Worm (Caenorhabditis elegans) whole organism, young adult: Measurements from ENCODE around the gene srx-50.

ENCODE experiments used
- aptf-3 ChIP-seq: fragments of 200-800 bp; sonication (Bioruptor generic); IDR thresholded peaks from 2 replicates; pipeline ENCODE4 v1.3.6; 2022; ENCODE audit warnings: missing genetic modification characterization, missing compliant biosample characterization
- athp-1 ChIP-seq: sonication (generic microtip); optimal IDR thresholded peaks from 2 replicates; lab custom pipeline; 2017; ENCODE audit warnings: mild to moderate bottlenecking, missing genetic modification characterization, missing compliant biosample characterization
- attf-3 ChIP-seq: fragments of 200-800 bp; sonication (Bioruptor generic); conservative IDR thresholded peaks from 2 replicates; pipeline ENCODE4 v1.3.6; 2022; ENCODE audit warnings: missing genetic modification reagents, missing genetic modification characterization, missing compliant biosample characterization
- attf-5 ChIP-seq: fragments of 200-800 bp; sonication (Bioruptor generic); optimal IDR thresholded peaks from 2 replicates; lab custom pipeline; 2018; ENCODE audit warnings: mild to moderate bottlenecking, missing genetic modification characterization, missing compliant biosample characterization
- attf-6 ChIP-seq: fragments of 200-800 bp; sonication (Bioruptor generic); IDR thresholded peaks from 2 replicates; pipeline ENCODE4 v1.3.6; 2022; ENCODE audit warnings: missing genetic modification reagents, missing genetic modification characterization, missing compliant biosample characterization
- bed-1 ChIP-seq: fragments of 200-800 bp; sonication (Bioruptor generic); IDR thresholded peaks from 2 replicates; pipeline ENCODE4 v1.3.6; 2022; ENCODE audit warnings: missing genetic modification reagents, missing genetic modification characterization, missing compliant biosample characterization
- bed-2 ChIP-seq: fragments of 200-800 bp; sonication (Bioruptor generic); IDR thresholded peaks from 2 replicates; pipeline ENCODE4 v1.3.6; 2022; ENCODE audit warnings: missing genetic modification reagents, missing genetic modification characterization, missing compliant biosample characterization
- cebp-1 ChIP-seq, 2 experiments: fragments of 200-800 bp in 1 of 2; sonication (Bioruptor generic) in 1 of 2; sonication (generic microtip) in 1 of 2; IDR thresholded peaks in 1 of 2; optimal IDR thresholded peaks in 1 of 2; 2 replicates each; pipeline versions ENCODE4 v1.3.6 to Lab custom; 2017 to 2022; ENCODE audit warnings: missing compliant biosample characterization in 2 of 2, missing genetic modification characterization in 2 of 2, mild to moderate bottlenecking in 1 of 2, missing genetic modification reagents in 1 of 2, moderate library complexity in 1 of 2
- ceh-58 ChIP-seq: fragments of 200-800 bp; sonication (Bioruptor generic); IDR thresholded peaks from 2 replicates; pipeline ENCODE4 v1.3.6; 2022; ENCODE audit warnings: missing genetic modification characterization, missing compliant biosample characterization
- ceh-79 ChIP-seq: sonication (generic microtip); optimal IDR thresholded peaks from 2 replicates; lab custom pipeline; 2017; ENCODE audit warnings: mild to moderate bottlenecking, missing genetic modification characterization, missing compliant biosample characterization
- chd-7 ChIP-seq: sonication (generic microtip); optimal IDR thresholded peaks from 2 replicates; lab custom pipeline; 2016; ENCODE audit warnings: mild to moderate bottlenecking, missing genetic modification characterization, moderate library complexity, missing compliant biosample characterization
- dpff-1 ChIP-seq: sonication (generic microtip); optimal IDR thresholded peaks from 2 replicates; lab custom pipeline; 2017; ENCODE audit warnings: mild to moderate bottlenecking, missing genetic modification characterization, missing compliant biosample characterization
- dpl-1 ChIP-seq: fragments of 150-350 bp; optimal IDR thresholded peaks from 2 replicates; lab custom pipeline; 2014; ENCODE audit warnings: missing biosample characterization, missing genetic modification reagents, missing genetic modification characterization
- egl-18 ChIP-seq: fragments of 200-800 bp; sonication (Bioruptor generic); IDR thresholded peaks from 2 replicates; pipeline ENCODE4 v1.3.6; 2022; ENCODE audit warnings: missing genetic modification reagents, missing genetic modification characterization, missing compliant biosample characterization
- egrh-3 ChIP-seq: fragments of 200-800 bp; sonication (Bioruptor generic); IDR thresholded peaks from 2 replicates; pipeline ENCODE4 v1.3.6; 2022; ENCODE audit warnings: missing genetic modification reagents, missing genetic modification characterization, missing compliant biosample characterization
- ekl-4 ChIP-seq: fragments of 200-800 bp; sonication (Bioruptor generic); IDR thresholded peaks from 2 replicates; pipeline ENCODE4 v1.3.6; 2022; ENCODE audit warnings: missing genetic modification reagents, missing genetic modification characterization, missing compliant biosample characterization
- him-1 ChIP-seq: sonication (generic microtip); optimal IDR thresholded peaks from 2 replicates; lab custom pipeline; 2016; ENCODE audit warnings: missing genotype, missing genetic modification reagents, missing genetic modification characterization, missing compliant biosample characterization
- hlh-12 ChIP-seq: sonication (generic microtip); optimal IDR thresholded peaks from 2 replicates; lab custom pipeline; 2016; ENCODE audit warnings: missing genetic modification characterization, missing compliant biosample characterization
- hmg-1.2 ChIP-seq: fragments of 200-800 bp; sonication (Bioruptor generic); IDR thresholded peaks from 2 replicates; pipeline ENCODE4 v1.3.6; 2022; ENCODE audit warnings: missing genetic modification reagents, missing genetic modification characterization, missing compliant biosample characterization
- hmg-20 ChIP-seq: fragments of 200-800 bp; sonication (Bioruptor generic); IDR thresholded peaks from 2 replicates; pipeline ENCODE4 v1.3.6; 2022; ENCODE audit warnings: missing genetic modification reagents, missing genetic modification characterization, missing compliant biosample characterization
- lag-1 ChIP-seq: fragments of 200-800 bp; sonication (Bioruptor generic); IDR thresholded peaks from 2 replicates; pipeline ENCODE4 v1.3.6; 2022; ENCODE audit warnings: missing genetic modification reagents, missing genetic modification characterization, missing compliant biosample characterization
- lin-35 ChIP-seq, 3 experiments: fragments of 150-350 bp in 2 of 3; sonication (generic microtip) in 1 of 3; optimal IDR thresholded peaks; 2 replicates each; lab custom pipeline; 2014 to 2018; ENCODE audit warnings: missing biosample characterization in 3 of 3, missing genetic modification characterization in 3 of 3, missing genetic modification reagents in 3 of 3
- lin-40 ChIP-seq: sonication (generic microtip); optimal IDR thresholded peaks from 2 replicates; lab custom pipeline; 2016; ENCODE audit warnings: missing genetic modification characterization, mild to moderate bottlenecking, missing compliant biosample characterization, missing genotype, missing genetic modification reagents
- mcd-1 ChIP-seq: fragments of 200-800 bp; sonication (Bioruptor generic); IDR thresholded peaks from 2 replicates; pipeline ENCODE4 v1.3.6; 2022; ENCODE audit warnings: missing genetic modification reagents, missing genetic modification characterization, missing compliant biosample characterization
- mel-28 ChIP-seq: sonication (generic microtip); optimal IDR thresholded peaks from 2 replicates; lab custom pipeline; 2016; ENCODE audit warnings: borderline replicate concordance, mild to moderate bottlenecking, missing genetic modification characterization, missing compliant biosample characterization
- nfya-1 ChIP-seq: sonication (generic microtip); optimal IDR thresholded peaks from 2 replicates; lab custom pipeline; 2017; ENCODE audit warnings: antibody characterized with exemption, missing compliant biosample characterization, missing genetic modification characterization, borderline replicate concordance; ENCODE audit not compliant: insufficient read depth
- nfya-2 ChIP-seq: fragments of 200-800 bp; sonication (Bioruptor generic); IDR thresholded peaks from 2 replicates; pipeline ENCODE4 v1.3.6; 2022; ENCODE audit warnings: missing genetic modification reagents, missing genetic modification characterization, missing compliant biosample characterization
- nhr-179 ChIP-seq: sonication (generic microtip); optimal IDR thresholded peaks from 2 replicates; lab custom pipeline; 2016; ENCODE audit warnings: mild to moderate bottlenecking, missing genetic modification characterization, missing compliant biosample characterization
- nhr-80 ChIP-seq: sonication (generic microtip); optimal IDR thresholded peaks from 2 replicates; lab custom pipeline; 2016; ENCODE audit warnings: missing genetic modification characterization, missing compliant biosample characterization
- nhr-90 ChIP-seq: sonication (generic microtip); optimal IDR thresholded peaks from 2 replicates; lab custom pipeline; 2016; ENCODE audit warnings: missing genotype, mild to moderate bottlenecking, missing genetic modification characterization, missing compliant biosample characterization
- pbrm-1 ChIP-seq: fragments of 200-800 bp; sonication (Bioruptor generic); IDR thresholded peaks from 2 replicates; pipeline ENCODE4 v1.3.6; 2022; ENCODE audit warnings: missing genetic modification reagents, missing genetic modification characterization, missing compliant biosample characterization
- repo-1 ChIP-seq: sonication (generic microtip); optimal IDR thresholded peaks from 2 replicates; lab custom pipeline; 2017; ENCODE audit warnings: mild to moderate bottlenecking, missing genetic modification characterization, missing compliant biosample characterization
- rpc-1 ChIP-seq, 2 experiments: fragments of 150-350 bp in 1 of 2; sonication (generic microtip) in 1 of 2; optimal IDR thresholded peaks; 2 replicates each; lab custom pipeline; 2014 to 2018; ENCODE audit warnings: missing biosample characterization in 1 of 2, missing genetic modification characterization in 1 of 2, missing genetic modification reagents in 1 of 2, missing genotype in 1 of 2
- snpc-1.1 ChIP-seq: sonication (generic microtip); optimal IDR thresholded peaks from 2 replicates; lab custom pipeline; 2017; ENCODE audit warnings: missing genetic modification characterization, mild to moderate bottlenecking, missing compliant biosample characterization, antibody characterized with exemption, moderate library complexity, missing genotype, missing genetic modification reagents; ENCODE audit not compliant: insufficient read depth
- snpc-1.3 ChIP-seq: sonication (generic microtip); optimal IDR thresholded peaks from 2 replicates; lab custom pipeline; 2017; ENCODE audit warnings: missing genetic modification characterization, mild to moderate bottlenecking, missing compliant biosample characterization, antibody characterized with exemption, moderate library complexity, missing genotype, missing genetic modification reagents; ENCODE audit not compliant: insufficient read depth
- somi-1 ChIP-seq: fragments of 200-800 bp; sonication (Bioruptor generic); optimal IDR thresholded peaks from 2 replicates; lab custom pipeline; 2018; ENCODE audit warnings: mild to moderate bottlenecking, missing genetic modification characterization, missing compliant biosample characterization
- tlf-1 ChIP-seq: fragments of 200-800 bp; sonication (Bioruptor generic); optimal IDR thresholded peaks from 2 replicates; lab custom pipeline; 2018; ENCODE audit warnings: mild to moderate bottlenecking, missing genetic modification characterization, missing compliant biosample characterization

Gene srx-50

ce11 chrIV:7020630-7021029 is 37.1 kb upstream of the srx-50 start (continued):
- TF ChIP-seq mel-28 (tag; lab: Kevin White, UChicago): no peak
- no peak for TF ChIP-seq tlf-1
- TF ChIP-seq lag-1 (GFP tag; lab: Robert Waterston, UW): no peak
- no peak for TF ChIP-seq hmg-1.2 (GFP tag; lab: Robert Waterston, UW)
- peak; percentile 78 for TF ChIP-seq nhr-80 (tag; lab: Kevin White, UChicago)
- TF ChIP-seq egl-18 (GFP tag; lab: Robert Waterston, UW): no peak
- TF ChIP-seq dpl-1: no peak

ce11 chrIV:7022227-7022626 is 35.5 kb upstream of the srx-50 start:
- TF ChIP-seq nhr-179 (no peak), ceh-79 (tag; lab: Kevin White, UChicago) (no peak), egrh-3 (no peak), ceh-58 (GFP tag; lab: Robert Waterston, UW) (no peak), nhr-80 (tag; lab: Kevin White, UChicago) (no peak), bed-1 (GFP tag; lab: Robert Waterston, UW) (no peak), him-1 (tag; lab: Kevin White, UChicago) (no peak), bed-2 (no peak), dpff-1 (tag; lab: Kevin White, UChicago) (no peak), nfya-2 (GFP tag; lab: Robert Waterston, UW) (no peak), mcd-1 (GFP tag; lab: Robert Waterston, UW) (no peak), nfya-1 (tag; lab: Kevin White, UChicago) (no peak), pbrm-1 (GFP tag; lab: Robert Waterston, UW) (no peak), egl-18 (GFP tag; lab: Robert Waterston, UW) (no peak), chd-7 (tag; lab: Kevin White, UChicago) (no peak), hmg-20 (GFP tag; lab: Robert Waterston, UW) (no peak), snpc-1.3 (no peak)

DNA sequence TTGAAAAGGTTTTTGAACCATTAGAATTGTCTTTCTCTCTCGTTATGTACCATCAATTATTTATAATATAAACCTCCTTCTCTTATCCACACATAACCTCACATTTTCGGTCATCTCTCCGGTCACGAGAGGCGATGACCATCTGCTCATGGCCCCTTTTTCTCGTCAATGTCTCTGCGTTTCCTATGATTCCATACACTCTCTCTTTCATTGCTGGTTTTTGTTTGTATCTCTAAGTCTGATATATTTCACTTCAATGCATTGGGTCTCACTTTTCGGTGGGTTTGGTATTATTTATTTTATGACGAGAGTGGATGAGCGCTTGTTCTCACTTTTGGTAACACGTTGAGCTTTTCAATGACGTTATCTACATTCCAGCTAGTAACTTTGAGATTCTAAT is 34.8 kb upstream of the srx-50 start:
- TF ChIP-seq ekl-4 (GFP tag; lab: Robert Waterston, UW): peak; percentile 46; the same call in 1 of the 2 replicates
- TF ChIP-seq lin-40 (tag; lab: Kevin White, UChicago): peak; percentile 11
- TF ChIP-seq tlf-1: no peak
- TF ChIP-seq nhr-90 (tag; lab: Kevin White, UChicago): no peak
- peak; percentile 85 for TF ChIP-seq hmg-1.2 (GFP tag; lab: Robert Waterston, UW)
- peak; percentile 32 for TF ChIP-seq attf-5
- TF ChIP-seq lin-35 (GFP tag; optimal IDR thresholded peaks at IDR 0.05; lab: Kevin White, UChicago): peak in 1 of 3 experiments; percentile 17
- no peak for TF ChIP-seq cebp-1 (GFP tag; IDR thresholded peaks at IDR 0.05; lab: Robert Waterston, UW)
- peak; percentile 39 for TF ChIP-seq cebp-1 (tag; optimal IDR thresholded peaks at IDR 0.05; lab: Kevin White, UChicago)
- TF ChIP-seq, all 124 proteins: peak for 6

- TF ChIP-seq somi-1 (GFP tag; lab: Kevin White, UChicago) (no peak), attf-6 (GFP tag; lab: Robert Waterston, UW) (no peak), athp-1 (tag; lab: Kevin White, UChicago) (no peak), attf-3 (GFP tag; lab: Robert Waterston, UW) (no peak), nhr-179 (no peak), rpc-1 (optimal IDR thresholded peaks at IDR 0.05; lab: Kevin White, UChicago) (no peak), rpc-1 (tag; optimal IDR thresholded peaks at IDR 0.05; lab: Kevin White, UChicago) (no peak), chd-7 (tag; lab: Kevin White, UChicago) (no peak), snpc-1.1 (no peak), repo-1 (tag; lab: Kevin White, UChicago) (no peak), aptf-3 (GFP tag; lab: Robert Waterston, UW) (no peak), ceh-79 (tag; lab: Kevin White, UChicago) (no peak), hlh-12 (tag; lab: Kevin White, UChicago) (no peak)
- TF ChIP-seq, all 124 proteins: peak for 0
Measured at ce11 chrIV:7023858-7024257, 33.9 kb upstream of the srx-50 start, which contains the start of gene adah-1. adah-1 (plus strand) TSS chrIV:7024211.
